Fruit fly (Drosophila melanogaster) whole organism, embryonic: ENCODE measurements around the gene CG34310.

ENCODE experiments used
- Adf1 ChIP-seq: fragments of 200-800 bp; sonication (Bioruptor generic); IDR thresholded peaks from 2 replicates; pipeline ENCODE4 v1.3.6; 2022; ENCODE audit warnings: missing biosample characterization, missing genetic modification characterization
- CG11456 ChIP-seq: fragments of 200-800 bp; sonication (Bioruptor generic); IDR thresholded peaks from 3 replicates; pipeline ENCODE4 v1.3.6; 2022; ENCODE audit warnings: missing biosample characterization, missing genetic modification characterization
- CG12744 ChIP-seq: fragments of 200-800 bp; sonication (Bioruptor generic); optimal IDR thresholded peaks from 2 replicates; lab custom pipeline; 2016; ENCODE audit warnings: missing biosample characterization, missing genetic modification characterization
- CG13296 ChIP-seq: fragments of 200-800 bp; sonication (Bioruptor generic); optimal IDR thresholded peaks from 3 replicates; lab custom pipeline; 2018; ENCODE audit warnings: missing biosample characterization, mild to moderate bottlenecking, missing genetic modification characterization
- CG18619 ChIP-seq: fragments of 200-800 bp; sonication (Bioruptor generic); optimal IDR thresholded peaks from 3 replicates; lab custom pipeline; 2017; ENCODE audit warnings: missing biosample characterization, mild to moderate bottlenecking, missing genetic modification characterization
- CG2678 ChIP-seq: fragments of 200-800 bp; sonication (Bioruptor generic); optimal IDR thresholded peaks from 3 replicates; lab custom pipeline; 2019; ENCODE audit warnings: missing biosample characterization, mild to moderate bottlenecking, missing genetic modification characterization, moderate library complexity
- CG2889 ChIP-seq: fragments of 200-800 bp; sonication (Bioruptor generic); IDR thresholded peaks from 3 replicates; pipeline ENCODE4 v1.3.6; 2022; ENCODE audit warnings: missing biosample characterization, missing genetic modification characterization
- CG32532 ChIP-seq: fragments of 200-800 bp; sonication (Bioruptor generic); IDR thresholded peaks from 2 replicates; pipeline ENCODE4 v1.3.6; 2022; ENCODE audit warnings: missing biosample characterization, missing genetic modification characterization
- CG33557 ChIP-seq: fragments of 200-800 bp; sonication (Bioruptor generic); optimal IDR thresholded peaks from 2 replicates; lab custom pipeline; 2019; ENCODE audit warnings: missing biosample characterization, mild to moderate bottlenecking, missing genetic modification characterization, moderate library complexity
- CG34224 ChIP-seq: fragments of 200-800 bp; sonication (Bioruptor generic); IDR thresholded peaks from 3 replicates; pipeline ENCODE4 v1.3.6; 2022; ENCODE audit warnings: missing biosample characterization, missing genetic modification characterization; ENCODE audit not compliant: partially characterized antibody
- CG34376 ChIP-seq: fragments of 200-800 bp; sonication (Bioruptor generic); optimal IDR thresholded peaks from 2 replicates; lab custom pipeline; 2018; ENCODE audit warnings: missing biosample characterization, mild to moderate bottlenecking, missing genetic modification characterization
- CG7963 ChIP-seq: fragments of 200-800 bp; sonication (Bioruptor generic); IDR thresholded peaks from 3 replicates; pipeline ENCODE4 v1.3.6; 2022; ENCODE audit warnings: missing biosample characterization, missing genetic modification characterization; ENCODE audit not compliant: partially characterized antibody
- CG8290 ChIP-seq, 3 experiments: fragments of 200-800 bp; sonication (Bioruptor generic); optimal IDR thresholded peaks; 2 replicates each; lab custom pipeline; 2016 to 2019; ENCODE audit warnings: missing biosample characterization in 3 of 3, missing genetic modification characterization in 3 of 3, mild to moderate bottlenecking in 2 of 3, moderate library complexity in 1 of 3
- D19A ChIP-seq: fragments of 200-800 bp; optimal IDR thresholded peaks from 3 replicates; lab custom pipeline; 2019; ENCODE audit warnings: missing biosample characterization, mild to moderate bottlenecking, missing genetic modification characterization, moderate library complexity
- D19B ChIP-seq: fragments of 200-800 bp; sonication (Bioruptor generic); optimal IDR thresholded peaks from 2 replicates; lab custom pipeline; 2017; ENCODE audit warnings: missing biosample characterization, mild to moderate bottlenecking, missing genetic modification characterization
- Dip2 ChIP-seq: fragments of 200-800 bp; sonication (Bioruptor generic); IDR thresholded peaks from 2 replicates; pipeline ENCODE4 v1.3.6; 2022; ENCODE audit warnings: missing biosample characterization, missing genetic modification characterization
- Dll ChIP-seq: fragments of 200-800 bp; sonication (Bioruptor generic); IDR thresholded peaks from 4 replicates; pipeline ENCODE4 v1.3.6; 2022; ENCODE audit warnings: missing biosample characterization, missing genetic modification characterization; ENCODE audit not compliant: partially characterized antibody
- HLH4C ChIP-seq: fragments of 200-800 bp; sonication (Bioruptor generic); IDR thresholded peaks from 3 replicates; pipeline ENCODE4 v1.3.6; 2022; ENCODE audit warnings: missing biosample characterization, missing genetic modification characterization; ENCODE audit not compliant: partially characterized antibody
- MBD-R2 ChIP-seq: fragments of 200-800 bp; sonication (Bioruptor generic); IDR thresholded peaks from 2 replicates; pipeline ENCODE4 v1.3.6; 2022; ENCODE audit warnings: missing biosample characterization, missing genetic modification characterization
- Med ChIP-seq: fragments of 200-800 bp; sonication (Bioruptor generic); peaks from one replicate; lab custom pipeline; 2016; ENCODE audit warnings: missing biosample characterization, missing genetic modification characterization, mild to moderate bottlenecking, inconsistent platforms, moderate library complexity
- Neu2 ChIP-seq: fragments of 200-800 bp; sonication (Bioruptor generic); optimal IDR thresholded peaks from 3 replicates; lab custom pipeline; 2016; ENCODE audit warnings: missing biosample characterization, missing genetic modification characterization, borderline replicate concordance
- Oaz ChIP-seq: fragments of 200-800 bp; sonication (Bioruptor generic); IDR thresholded peaks from 2 replicates; pipeline ENCODE4 v1.3.6; 2022; ENCODE audit warnings: missing biosample characterization, missing genetic modification characterization
- Optix ChIP-seq: fragments of 200-800 bp; sonication (Bioruptor generic); IDR thresholded peaks from 3 replicates; pipeline ENCODE4 v1.3.6; 2022; ENCODE audit warnings: missing biosample characterization, missing genetic modification characterization
- Pdp1 ChIP-seq, 2 experiments: fragments of 200-800 bp; sonication (Bioruptor generic); optimal IDR thresholded peaks; 3 replicates each; lab custom pipeline; 2016; ENCODE audit warnings: missing biosample characterization in 2 of 2, missing genetic modification characterization in 2 of 2, mild to moderate bottlenecking in 1 of 2, moderate library complexity in 1 of 2
- Poxn ChIP-seq: fragments of 200-800 bp; sonication (Bioruptor generic); IDR thresholded peaks from 2 replicates; pipeline ENCODE4 v1.3.6; 2022; ENCODE audit warnings: missing biosample characterization, missing genetic modification characterization
- Rfx ChIP-seq: fragments of 200-800 bp; sonication (Bioruptor generic); IDR thresholded peaks from 2 replicates; pipeline ENCODE4 v1.3.6; 2022; ENCODE audit warnings: missing biosample characterization, missing genetic modification characterization
- abd-A ChIP-seq: fragments of 200-800 bp; sonication (Bioruptor generic); optimal IDR thresholded peaks from 3 replicates; lab custom pipeline; 2019; ENCODE audit warnings: missing biosample characterization, mild to moderate bottlenecking, missing genetic modification characterization, moderate library complexity
- ac ChIP-seq: fragments of 200-800 bp; sonication (Bioruptor generic); optimal IDR thresholded peaks from 3 replicates; lab custom pipeline; 2017; ENCODE audit warnings: missing biosample characterization, mild to moderate bottlenecking, missing genetic modification characterization
- ato ChIP-seq: fragments of 200-800 bp; sonication (Bioruptor generic); IDR thresholded peaks from 2 replicates; pipeline ENCODE4 v1.3.6; 2022; ENCODE audit warnings: missing biosample characterization, missing genetic modification characterization; ENCODE audit not compliant: partially characterized antibody
- cas ChIP-seq: fragments of 200-800 bp; sonication (Bioruptor generic); IDR thresholded peaks from 2 replicates; pipeline ENCODE4 v1.3.6; 2022; ENCODE audit warnings: missing biosample characterization, missing genetic modification characterization
- crp ChIP-seq, 2 experiments: fragments of 200-800 bp; sonication (Bioruptor generic); optimal IDR thresholded peaks; 2 replicates in 1 of 2; 3 replicates in 1 of 2; lab custom pipeline; 2017; ENCODE audit warnings: missing biosample characterization in 2 of 2, missing genetic modification characterization in 2 of 2, mild to moderate bottlenecking in 1 of 2, moderate library complexity in 1 of 2
- dmrt11E ChIP-seq: fragments of 200-800 bp; sonication (Bioruptor generic); optimal IDR thresholded peaks from 3 replicates; lab custom pipeline; 2018; ENCODE audit warnings: missing biosample characterization, mild to moderate bottlenecking, missing genetic modification characterization, moderate library complexity
- fu2 ChIP-seq: fragments of 200-800 bp; sonication (Bioruptor generic); optimal IDR thresholded peaks from 2 replicates; lab custom pipeline; 2016; ENCODE audit warnings: missing biosample characterization, missing genetic modification characterization
- gro ChIP-seq: fragments of 200-800 bp; sonication (Bioruptor generic); optimal IDR thresholded peaks from 2 replicates; lab custom pipeline; 2016; ENCODE audit warnings: missing biosample characterization, missing genetic modification characterization
- inv ChIP-seq: fragments of 200-800 bp; sonication (Bioruptor generic); IDR thresholded peaks from 2 replicates; pipeline ENCODE4 v1.3.6; 2022; ENCODE audit warnings: missing biosample characterization, missing genetic modification characterization; ENCODE audit not compliant: partially characterized antibody
- jigr1 ChIP-seq: fragments of 200-800 bp; sonication (Bioruptor generic); IDR thresholded peaks from 3 replicates; pipeline ENCODE4 v1.3.6; 2022; ENCODE audit warnings: missing biosample characterization, missing genetic modification characterization
- mirr ChIP-seq: fragments of 200-800 bp; sonication (Bioruptor generic); optimal IDR thresholded peaks from 3 replicates; lab custom pipeline; 2018; ENCODE audit warnings: missing biosample characterization, mild to moderate bottlenecking, missing genetic modification characterization
- nerfin-2 ChIP-seq: fragments of 200-800 bp; sonication (Bioruptor generic); IDR thresholded peaks from 2 replicates; pipeline ENCODE4 v1.3.6; 2022; ENCODE audit warnings: missing biosample characterization, missing genetic modification characterization; ENCODE audit not compliant: partially characterized antibody
- pfk ChIP-seq: fragments of 200-800 bp; sonication (Bioruptor generic); optimal IDR thresholded peaks from 2 replicates; lab custom pipeline; 2018; ENCODE audit warnings: missing biosample characterization, mild to moderate bottlenecking, missing genetic modification characterization, moderate library complexity
- ro ChIP-seq: fragments of 200-800 bp; sonication (Bioruptor generic); IDR thresholded peaks from 2 replicates; pipeline ENCODE4 v1.3.6; 2022; ENCODE audit warnings: missing biosample characterization, missing genetic modification characterization
- row ChIP-seq: fragments of 200-800 bp; sonication (Bioruptor generic); IDR thresholded peaks from 3 replicates; pipeline ENCODE4 v1.3.6; 2022; ENCODE audit warnings: missing biosample characterization, missing genetic modification characterization
- salm ChIP-seq: fragments of 200-800 bp; sonication (Bioruptor generic); optimal IDR thresholded peaks from 2 replicates; lab custom pipeline; 2018; ENCODE audit warnings: missing biosample characterization, mild to moderate bottlenecking, missing genetic modification characterization
- sens ChIP-seq: fragments of 200-800 bp; sonication (Bioruptor generic); peaks from one replicate; lab custom pipeline; 2016; ENCODE audit warnings: missing biosample characterization, missing genetic modification characterization
- sens-2 ChIP-seq: fragments of 200-800 bp; sonication (Bioruptor generic); IDR thresholded peaks from 2 replicates; pipeline ENCODE4 v1.3.6; 2022; ENCODE audit warnings: missing biosample characterization, missing genetic modification characterization
- sqz ChIP-seq: fragments of 200-800 bp; sonication (Bioruptor generic); optimal IDR thresholded peaks from 3 replicates; lab custom pipeline; 2018; ENCODE audit warnings: missing biosample characterization, mild to moderate bottlenecking, missing genetic modification characterization
- tap ChIP-seq: fragments of 200-800 bp; optimal IDR thresholded peaks from 3 replicates; lab custom pipeline; 2019; ENCODE audit warnings: missing biosample characterization, mild to moderate bottlenecking, missing genetic modification characterization, moderate library complexity
- tin ChIP-seq: fragments of 200-800 bp; sonication (Bioruptor generic); optimal IDR thresholded peaks from 3 replicates; lab custom pipeline; 2016; ENCODE audit warnings: missing biosample characterization, missing genetic modification characterization
- vnd ChIP-seq: fragments of 200-800 bp; sonication (Bioruptor generic); IDR thresholded peaks from 3 replicates; pipeline ENCODE4 v1.3.6; 2022; ENCODE audit warnings: missing biosample characterization, missing genetic modification characterization; ENCODE audit not compliant: partially characterized antibody
- wdn ChIP-seq: fragments of 200-800 bp; sonication (Bioruptor generic); IDR thresholded peaks from 2 replicates; pipeline ENCODE4 v1.3.6; 2022; ENCODE audit warnings: missing biosample characterization, missing genetic modification characterization
- zfh1 ChIP-seq: fragments of 200-800 bp; sonication (Bioruptor generic); IDR thresholded peaks from 3 replicates; pipeline ENCODE4 v1.3.6; 2022; ENCODE audit warnings: missing biosample characterization, missing genetic modification characterization

CG34310 gene

dm6 chr2L:6656264-6656676 lies 7.2 kb upstream of the CG34310 start, which contains the start of gene CG31633 (continued):
- TF ChIP-seq dmrt11E (tag; lab: Kevin White, UChicago) (no peak), CG13296 (GFP tag; lab: Kevin White, UChicago) (no peak), Neu2 (GFP tag; lab: Kevin White, UChicago) (no peak), ato (GFP tag; lab: Robert Waterston, UW) (peak; percentile 89), zfh1 (GFP tag; lab: Robert Waterston, UW) (no peak), gro (no peak), CG34224 (GFP tag; lab: Robert Waterston, UW) (peak; percentile 91), mirr (GFP tag; lab: Kevin White, UChicago) (no peak), ac (GFP tag; lab: Kevin White, UChicago) (no peak), sens (GFP tag; lab: Kevin White, UChicago) (no peak), CG2678 (no peak), Adf1 (GFP tag; lab: Robert Waterston, UW) (no peak), fu2 (GFP tag; lab: Kevin White, UChicago) (no peak), D19B (GFP tag; lab: Kevin White, UChicago) (peak; percentile 77), CG11456 (no peak), vnd (GFP tag; lab: Robert Waterston, UW) (peak; percentile 77), row (GFP tag; lab: Robert Waterston, UW) (0 out of 3 replicates have a peak, but pooled peaks have one; percentile 15), salm (tag; lab: Kevin White, UChicago) (no peak), Med (GFP tag; lab: Kevin White, UChicago) (peak; percentile 55), CG18619 (GFP tag; lab: Kevin White, UChicago) (no peak), CG8290 (GFP tag; optimal IDR thresholded peaks at IDR 0.05; lab: Kevin White, UChicago) (peak; percentile 42), CG8290 (tag; optimal IDR thresholded peaks at IDR 0.05; lab: Kevin White, UChicago) (no peak), D19A (tag; lab: Kevin White, UChicago) (no peak), HLH4C (peak; percentile 94), sens-2 (GFP tag; lab: Robert Waterston, UW) (no peak), jigr1 (GFP tag; lab: Robert Waterston, UW) (no peak), nerfin-2 (peak; percentile 91), tin (GFP tag; lab: Kevin White, UChicago) (no peak), sqz (GFP tag; lab: Kevin White, UChicago) (no peak), CG7963 (GFP tag; lab: Robert Waterston, UW) (peak; percentile 82), CG32532 (GFP tag; lab: Robert Waterston, UW) (no peak), tap (no peak), CG12744 (GFP tag; lab: Kevin White, UChicago) (no peak), inv (GFP tag; lab: Robert Waterston, UW) (peak; percentile 40; the same call in 1 of the 2 replicates), wdn (GFP tag; lab: Robert Waterston, UW) (no peak), ro (no peak), Dll (GFP tag; lab: Robert Waterston, UW) (peak; percentile 71), CG2889 (no peak), Rfx (GFP tag; lab: Robert Waterston, UW) (no peak), crp (GFP tag; optimal IDR thresholded peaks at IDR 0.05; lab: Kevin White, UChicago) (peak in 1 of 2 experiments; percentile 79), pfk (GFP tag; lab: Kevin White, UChicago) (peak; percentile 96), Pdp1 (GFP tag; optimal IDR thresholded peaks at IDR 0.05; lab: Kevin White, UChicago) (peak in 1 of 2 experiments; percentile 48), Optix (GFP tag; lab: Robert Waterston, UW) (no peak), cas (no peak), MBD-R2 (GFP tag; lab: Robert Waterston, UW) (peak; percentile 54; the same call in 1 of the 2 replicates), Oaz (GFP tag; lab: Robert Waterston, UW) (no peak), Poxn (GFP tag; lab: Robert Waterston, UW) (no peak), abd-A (tag; lab: Kevin White, UChicago) (no peak), Dip2 (no peak), CG33557 (GFP tag; lab: Kevin White, UChicago) (no peak), CG34376 (GFP tag; lab: Kevin White, UChicago) (no peak)
